Worm (Caenorhabditis elegans) whole organism, midembryonic: Measurements from ENCODE around the gene let-754.

Experiments used
- cog-1 ChIP-seq: sonication (generic microtip); optimal IDR thresholded peaks from 2 replicates; lab custom pipeline; 2016; ENCODE audit warnings: missing genetic modification characterization, missing compliant biosample characterization
- flt-1 ChIP-seq: fragments of 200-800 bp; sonication (Bioruptor generic); IDR thresholded peaks from 2 replicates; pipeline ENCODE4 v1.3.6; 2022; ENCODE audit warnings: missing genetic modification characterization, missing compliant biosample characterization
- klf-2 ChIP-seq: fragments of 200-800 bp; sonication (Bioruptor generic); conservative IDR thresholded peaks from 2 replicates; pipeline ENCODE4 v1.3.6; 2022; ENCODE audit warnings: missing genetic modification reagents, missing genetic modification characterization, missing compliant biosample characterization
- med-1 ChIP-seq: sonication (generic microtip); optimal IDR thresholded peaks from 2 replicates; lab custom pipeline; 2017; ENCODE audit warnings: missing genetic modification characterization, mild to moderate bottlenecking, missing compliant biosample characterization, antibody characterized with exemption, missing genetic modification reagents; ENCODE audit not compliant: insufficient read depth
- ref-1 ChIP-seq: fragments of 200-800 bp; sonication (Bioruptor generic); conservative IDR thresholded peaks from 2 replicates; pipeline ENCODE4 v1.3.6; 2022; ENCODE audit warnings: missing genetic modification reagents, missing genetic modification characterization, missing compliant biosample characterization
- tab-1 ChIP-seq: fragments of 200-800 bp; sonication (Bioruptor generic); IDR thresholded peaks from 2 replicates; pipeline ENCODE4 v1.3.6; 2022; ENCODE audit warnings: missing genetic modification characterization, missing compliant biosample characterization
- ztf-23 ChIP-seq: fragments of 200-800 bp; sonication (Bioruptor generic); IDR thresholded peaks from 2 replicates; pipeline ENCODE4 v1.3.6; 2022; ENCODE audit warnings: missing genetic modification reagents, missing genetic modification characterization, missing compliant biosample characterization
- ztf-29 ChIP-seq: fragments of 200-800 bp; sonication (Bioruptor generic); IDR thresholded peaks from 2 replicates; pipeline ENCODE4 v1.3.6; 2022; ENCODE audit warnings: missing genetic modification reagents, missing genetic modification characterization, missing compliant biosample characterization

DNA sequence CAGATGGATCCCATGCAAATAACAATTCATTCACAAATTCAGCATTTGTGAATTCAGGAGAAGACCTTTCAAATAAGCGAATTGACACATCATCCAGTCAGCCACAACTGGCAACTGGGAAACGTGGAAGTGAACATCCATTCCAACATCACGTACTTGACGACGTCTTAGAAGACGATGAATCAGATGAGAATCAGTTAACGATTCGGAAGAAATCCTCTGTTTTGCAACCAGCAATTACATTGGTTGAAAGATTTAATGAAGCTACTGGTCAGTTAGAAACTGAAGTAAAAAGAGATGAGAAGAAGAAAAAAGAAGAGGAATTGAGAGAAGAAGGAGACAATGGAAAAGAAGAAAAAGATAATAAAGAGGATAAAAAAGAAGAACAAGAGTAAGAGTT lies 49.7 kb downstream of the let-754 start:
- no peak for TF ChIP-seq ztf-29 (GFP tag; lab: Robert Waterston, UW)
- TF ChIP-seq klf-2 (GFP tag; lab: Robert Waterston, UW) = no peak
- no peak for TF ChIP-seq tab-1 (GFP tag; lab: Robert Waterston, UW)
- no peak for TF ChIP-seq cog-1 (tag; lab: Kevin White, UChicago)
- no peak for TF ChIP-seq flt-1
- TF ChIP-seq ztf-23 (GFP tag; lab: Robert Waterston, UW) = no peak
- no peak for TF ChIP-seq ref-1 (GFP tag; lab: Robert Waterston, UW)
- no peak for TF ChIP-seq med-1 (GFP tag; lab: Kevin White, UChicago)
